Fruit fly (Drosophila melanogaster) whole organism, prepupa: Measurements from ENCODE around the gene Cdep.

Experiments
- CG16779 ChIP-seq: fragments of 200-800 bp; sonication (Bioruptor generic); optimal IDR thresholded peaks from 3 replicates; lab custom pipeline; 2017; ENCODE audit warnings: missing biosample characterization, mild to moderate bottlenecking, missing genetic modification characterization
- CG6163 ChIP-seq: fragments of 200-800 bp; sonication (Bioruptor generic); IDR thresholded peaks from 3 replicates; pipeline ENCODE4 v1.3.6; 2022; ENCODE audit warnings: missing biosample characterization, missing genetic modification characterization
- Hr39 ChIP-seq: fragments of 200-800 bp; sonication (Bioruptor generic); optimal IDR thresholded peaks from 2 replicates; lab custom pipeline; 2016; ENCODE audit warnings: missing biosample characterization, missing genetic modification characterization
- OdsH ChIP-seq: fragments of 200-800 bp; sonication (Bioruptor generic); optimal IDR thresholded peaks from 3 replicates; lab custom pipeline; 2016; ENCODE audit warnings: missing biosample characterization, missing genetic modification characterization
- Sox102F ChIP-seq: fragments of 200-800 bp; sonication (Bioruptor generic); optimal IDR thresholded peaks from 2 replicates; lab custom pipeline; 2016; ENCODE audit warnings: missing biosample characterization, mild to moderate bottlenecking, missing genetic modification characterization
- ss ChIP-seq, 2 experiments: fragments of 200-800 bp; sonication (Bioruptor generic); optimal IDR thresholded peaks; 2 replicates in 1 of 2; 3 replicates in 1 of 2; lab custom pipeline; 2017 to 2018; ENCODE audit warnings: mild to moderate bottlenecking in 2 of 2, missing biosample characterization in 2 of 2, missing genetic modification characterization in 2 of 2, moderate library complexity in 1 of 2

dm6 chr3R:4873756-4874155 is 36.6 kb upstream of the Cdep start:
- peak; percentile 61 for TF ChIP-seq Hr39
- peak; percentile 19 to 42 for TF ChIP-seq ss (GFP tag; optimal IDR thresholded peaks at IDR 0.05; lab: Kevin White, UChicago)
- peak; percentile 66 for TF ChIP-seq Sox102F (GFP tag; lab: Kevin White, UChicago)
- peak; percentile 53; the same call in 1 of the 3 replicates for TF ChIP-seq CG6163 (GFP tag; lab: Robert Waterston, UW)
- TF ChIP-seq OdsH (GFP tag; lab: Kevin White, UChicago) = peak; percentile 31
- peak; percentile 9 for TF ChIP-seq CG16779 (tag; lab: Kevin White, UChicago)
